Fruit fly (Drosophila melanogaster) Kc167 (cell line): ENCODE results near the gene Tm1.

Source experiments
- Myc ChIP-seq: fragments of >200 bp; optimal IDR thresholded peaks from 2 replicates; lab custom pipeline; 2017; ENCODE audit warnings: missing external identifiers
- Sin3A ChIP-seq: fragments of >200 bp; optimal IDR thresholded peaks from 2 replicates; lab custom pipeline; 2018; ENCODE audit warnings: missing external identifiers
- h ChIP-seq: fragments of >200 bp; optimal IDR thresholded peaks from 3 replicates; lab custom pipeline; 2018; ENCODE audit warnings: missing external identifiers
- insv ChIP-seq: fragments of >200 bp; optimal IDR thresholded peaks from 3 replicates; lab custom pipeline; 2018; ENCODE audit warnings: missing external identifiers
- psq ChIP-seq: fragments of >200 bp; optimal IDR thresholded peaks from 2 replicates; lab custom pipeline; 2017; ENCODE audit warnings: missing external identifiers
- ttk ChIP-seq: sonication (Bioruptor generic); optimal IDR thresholded peaks from 2 replicates; lab custom pipeline; 2017; ENCODE audit warnings: missing external identifiers

The Tm1 gene

DNA sequence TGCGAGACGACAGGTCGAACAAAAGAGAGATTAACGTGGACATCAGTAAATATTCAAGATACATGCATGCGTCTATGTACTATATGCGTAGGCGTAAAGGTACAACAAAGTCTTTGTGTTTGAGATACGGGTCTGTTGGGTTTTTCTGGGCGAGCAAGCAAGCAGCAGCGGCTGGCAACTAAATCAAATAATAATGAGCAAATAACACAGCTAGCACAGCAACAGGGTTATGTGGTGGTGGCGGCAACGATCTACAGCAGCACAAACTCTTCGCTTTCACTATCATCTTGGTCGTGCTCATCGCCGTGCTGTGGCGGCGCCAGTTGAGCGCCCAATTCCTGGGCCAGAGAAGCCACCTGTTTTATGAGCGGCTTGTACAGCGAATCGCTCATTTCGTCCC, 76.0 kb downstream of the Tm1 start:
- no peak for TF ChIP-seq psq (lab: Kevin White, UChicago)
- TF ChIP-seq h (lab: Kevin White, UChicago), result no peak
- no peak for TF ChIP-seq insv (lab: Kevin White, UChicago)
- TF ChIP-seq ttk (lab: Kevin White, UChicago), result no peak
- no peak for TF ChIP-seq Myc (lab: Kevin White, UChicago)
- no peak for TF ChIP-seq Sin3A

DNA sequence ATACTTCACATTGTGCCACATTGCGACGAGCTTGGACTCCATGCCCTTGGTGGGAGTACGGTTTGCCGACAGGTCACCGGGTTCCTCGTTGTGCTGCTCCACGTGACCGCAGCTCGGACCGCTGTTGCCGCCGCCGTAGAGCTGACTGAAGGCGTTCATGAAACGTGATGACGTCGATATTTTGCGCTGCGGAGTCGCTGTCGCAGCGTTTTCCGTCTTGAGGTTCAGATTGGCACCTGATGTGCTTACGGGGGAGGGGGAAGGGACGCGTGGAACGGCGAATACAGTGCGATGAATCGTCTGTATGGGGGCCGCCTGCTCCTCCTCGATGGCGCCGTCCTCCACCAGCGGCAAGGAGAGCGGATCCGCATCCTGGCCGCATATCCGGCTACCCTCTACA, 78.1 kb downstream of the Tm1 start:
- no peak for TF ChIP-seq ttk (lab: Kevin White, UChicago)
- no peak for TF ChIP-seq Sin3A
- no peak for TF ChIP-seq Myc (lab: Kevin White, UChicago)
- TF ChIP-seq h (lab: Kevin White, UChicago), result no peak
- TF ChIP-seq psq (lab: Kevin White, UChicago), result no peak
- no peak for TF ChIP-seq insv (lab: Kevin White, UChicago)

DNA sequence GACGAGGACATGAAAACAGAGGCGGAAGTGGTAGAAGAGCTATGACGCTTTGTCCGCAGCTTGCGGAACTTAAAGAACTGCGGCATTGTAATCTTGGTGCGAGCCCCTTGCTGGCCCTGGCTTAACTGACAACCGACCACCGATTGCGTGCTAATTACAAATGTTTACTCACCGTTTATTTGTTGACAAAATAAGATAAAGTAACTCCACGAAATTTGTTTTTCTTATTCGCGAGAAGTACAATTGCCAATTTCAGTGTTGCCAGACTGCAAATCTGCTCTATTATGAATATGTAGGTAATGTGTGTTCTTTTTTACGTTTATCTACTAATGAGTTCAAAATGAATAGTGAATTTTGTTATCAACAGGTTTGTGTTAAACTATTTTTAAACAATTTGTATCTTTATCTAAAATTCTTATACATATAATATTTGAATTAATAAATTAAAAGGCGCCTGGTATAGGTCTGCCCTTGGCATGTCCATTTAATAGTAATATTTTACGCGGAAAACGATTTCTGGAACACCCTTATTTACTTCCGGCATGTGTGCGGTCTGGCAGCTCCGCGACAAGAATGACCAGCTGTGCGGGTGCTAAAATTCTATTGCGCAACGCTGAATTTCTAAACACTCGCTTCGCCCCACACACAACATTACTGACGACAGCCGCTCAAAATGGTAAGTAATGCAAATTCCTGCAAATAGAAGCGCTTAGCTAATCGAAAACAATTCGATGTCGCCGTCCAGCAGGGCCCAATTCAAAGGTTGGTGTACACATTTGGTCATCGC, 78.8 kb downstream of the Tm1 start, which contains the start of the genes Atg4b and Hibch:
TSS of gene Atg4b (minus strand) at position 280 of the 787 bp plus-strand sequence.
TSS of gene Hibch (plus strand) at position 585 of the 787 bp plus-strand sequence.
- TF ChIP-seq insv (lab: Kevin White, UChicago) (no peak), psq (lab: Kevin White, UChicago) (no peak), Myc (lab: Kevin White, UChicago) (no peak), ttk (lab: Kevin White, UChicago) (no peak), h (lab: Kevin White, UChicago) (no peak), Sin3A (no peak)
